Fruit fly (Drosophila melanogaster) whole organism, embryonic: ENCODE results near the gene CG17778.
A peak's percentile ranks its signal among the peaks of the same experiment; 100 is the strongest.

ENCODE experiments used
- ATbp ChIP-seq: fragments of 200-800 bp; sonication (Bioruptor generic); optimal IDR thresholded peaks from 2 replicates; lab custom pipeline; 2017; ENCODE audit warnings: missing biosample characterization, mild to moderate bottlenecking, missing genetic modification characterization, missing genetic modification reagents
- Aef1 ChIP-seq: fragments of 200-800 bp; sonication (Bioruptor generic); IDR thresholded peaks from 3 replicates; pipeline ENCODE4 v1.3.6; 2022; ENCODE audit warnings: missing biosample characterization, missing genetic modification characterization
- Asciz ChIP-seq: fragments of 200-800 bp; sonication (Bioruptor generic); optimal IDR thresholded peaks from 2 replicates; lab custom pipeline; 2017; ENCODE audit warnings: missing biosample characterization, mild to moderate bottlenecking, missing genetic modification characterization, missing genetic modification reagents
- Atf-2 ChIP-seq: fragments of 200-800 bp; sonication (Bioruptor generic); optimal IDR thresholded peaks from 2 replicates; lab custom pipeline; 2016; ENCODE audit warnings: missing biosample characterization, missing genetic modification characterization
- Bgb ChIP-seq: fragments of 200-800 bp; sonication (Bioruptor generic); IDR thresholded peaks from 2 replicates; pipeline ENCODE4 v1.3.6; 2022; ENCODE audit warnings: missing biosample characterization, missing genetic modification characterization; ENCODE audit not compliant: partially characterized antibody
- CG10543 ChIP-seq: fragments of 200-800 bp; sonication (Bioruptor generic); optimal IDR thresholded peaks from 3 replicates; lab custom pipeline; 2017; ENCODE audit warnings: missing biosample characterization, mild to moderate bottlenecking, missing genetic modification characterization, moderate library complexity
- CG11504 ChIP-seq: fragments of 200-800 bp; sonication (Bioruptor generic); optimal IDR thresholded peaks from 3 replicates; lab custom pipeline; 2019; ENCODE audit warnings: missing biosample characterization, mild to moderate bottlenecking, missing genetic modification characterization, moderate library complexity
- CG11696 ChIP-seq: fragments of 200-800 bp; sonication (Bioruptor generic); IDR thresholded peaks from 2 replicates; pipeline ENCODE4 v1.3.6; 2022; ENCODE audit warnings: missing biosample characterization, missing genetic modification characterization
- CG12299 ChIP-seq: fragments of 200-800 bp; sonication (Bioruptor generic); optimal IDR thresholded peaks from 2 replicates; lab custom pipeline; 2018; ENCODE audit warnings: missing biosample characterization, mild to moderate bottlenecking, missing genetic modification characterization
- CG12744 ChIP-seq: fragments of 200-800 bp; sonication (Bioruptor generic); optimal IDR thresholded peaks from 2 replicates; lab custom pipeline; 2016; ENCODE audit warnings: missing biosample characterization, missing genetic modification characterization
- CG13123 ChIP-seq: fragments of 200-800 bp; sonication (Bioruptor generic); optimal IDR thresholded peaks from 2 replicates; lab custom pipeline; 2016; ENCODE audit warnings: missing biosample characterization, missing genetic modification characterization
- CG13775 ChIP-seq: fragments of 200-800 bp; sonication (Bioruptor generic); optimal IDR thresholded peaks from 3 replicates; lab custom pipeline; 2017; ENCODE audit warnings: missing biosample characterization, mild to moderate bottlenecking, missing genetic modification characterization
- CG16815 ChIP-seq: fragments of 200-800 bp; sonication (Bioruptor generic); optimal IDR thresholded peaks from 3 replicates; lab custom pipeline; 2017; ENCODE audit warnings: missing biosample characterization, mild to moderate bottlenecking, missing genetic modification characterization
- CG2875 ChIP-seq: fragments of 200-800 bp; sonication (Bioruptor generic); optimal IDR thresholded peaks from 2 replicates; lab custom pipeline; 2017; ENCODE audit warnings: missing biosample characterization, mild to moderate bottlenecking, missing genetic modification characterization, missing genetic modification reagents
- CG30020 ChIP-seq: fragments of 200-800 bp; optimal IDR thresholded peaks from 2 replicates; lab custom pipeline; 2019; ENCODE audit warnings: missing biosample characterization, mild to moderate bottlenecking, missing genetic modification characterization, moderate library complexity
- CG33557 ChIP-seq: fragments of 200-800 bp; sonication (Bioruptor generic); optimal IDR thresholded peaks from 2 replicates; lab custom pipeline; 2019; ENCODE audit warnings: missing biosample characterization, mild to moderate bottlenecking, missing genetic modification characterization, moderate library complexity
- CG4404 ChIP-seq: fragments of 200-800 bp; sonication (Bioruptor generic); IDR thresholded peaks from 2 replicates; pipeline ENCODE4 v1.3.6; 2022; ENCODE audit warnings: missing biosample characterization, missing genetic modification characterization
- CG4730 ChIP-seq: fragments of 200-800 bp; sonication (Bioruptor generic); IDR thresholded peaks from 2 replicates; pipeline ENCODE4 v1.3.6; 2022; ENCODE audit warnings: missing biosample characterization, missing genetic modification characterization
- CG6791 ChIP-seq: fragments of 200-800 bp; sonication (Bioruptor generic); IDR thresholded peaks from 3 replicates; pipeline ENCODE4 v1.3.6; 2022; ENCODE audit warnings: missing biosample characterization, missing genetic modification characterization; ENCODE audit not compliant: partially characterized antibody
- CG7928 ChIP-seq: fragments of 200-800 bp; sonication (Bioruptor generic); optimal IDR thresholded peaks from 2 replicates; lab custom pipeline; 2017; ENCODE audit warnings: missing biosample characterization, mild to moderate bottlenecking, missing genetic modification characterization
- CG7963 ChIP-seq: fragments of 200-800 bp; sonication (Bioruptor generic); IDR thresholded peaks from 3 replicates; pipeline ENCODE4 v1.3.6; 2022; ENCODE audit warnings: missing biosample characterization, missing genetic modification characterization; ENCODE audit not compliant: partially characterized antibody
- CG8359 ChIP-seq: fragments of 200-800 bp; sonication (Bioruptor generic); optimal IDR thresholded peaks from 2 replicates; lab custom pipeline; 2017; ENCODE audit warnings: missing biosample characterization, mild to moderate bottlenecking, missing genetic modification characterization, borderline replicate concordance
- Deaf1 ChIP-seq: fragments of 200-800 bp; optimal IDR thresholded peaks from 3 replicates; lab custom pipeline; 2019; ENCODE audit warnings: missing biosample characterization, mild to moderate bottlenecking, missing genetic modification characterization, moderate library complexity
- Dfd ChIP-seq, 2 experiments: fragments of >200 bp; optimal IDR thresholded peaks; 2 replicates each; lab custom pipeline; 2017; ENCODE audit warnings: missing biosample characterization in 2 of 2, missing genetic modification characterization in 2 of 2
- Ets97D ChIP-seq: fragments of 200-800 bp; sonication (Bioruptor generic); optimal IDR thresholded peaks from 3 replicates; lab custom pipeline; 2016; ENCODE audit warnings: missing biosample characterization, missing genetic modification characterization
- Kr ChIP-seq: fragments of 200-800 bp; sonication (Bioruptor generic); optimal IDR thresholded peaks from 2 replicates; lab custom pipeline; 2017; ENCODE audit warnings: missing biosample characterization, mild to moderate bottlenecking, missing genetic modification characterization
- Lpt ChIP-seq: fragments of >200 bp; optimal IDR thresholded peaks from 2 replicates; lab custom pipeline; 2018; ENCODE audit warnings: missing biosample characterization, missing genetic modification characterization
- Max ChIP-seq: fragments of 200-800 bp; sonication (Bioruptor generic); optimal IDR thresholded peaks from 2 replicates; lab custom pipeline; 2016; ENCODE audit warnings: missing biosample characterization, mild to moderate bottlenecking, missing genetic modification characterization
- NK7.1 ChIP-seq: fragments of 200-800 bp; sonication (Bioruptor generic); optimal IDR thresholded peaks from 3 replicates; lab custom pipeline; 2016; ENCODE audit warnings: missing biosample characterization, missing genetic modification characterization
- Nf-YC ChIP-seq: fragments of 200-800 bp; optimal IDR thresholded peaks from 3 replicates; lab custom pipeline; 2019; ENCODE audit warnings: missing biosample characterization, mild to moderate bottlenecking, missing genetic modification characterization, moderate library complexity
- NfI ChIP-seq: fragments of 200-800 bp; sonication (Bioruptor generic); optimal IDR thresholded peaks from 3 replicates; lab custom pipeline; 2018; ENCODE audit warnings: missing biosample characterization, mild to moderate bottlenecking, missing genetic modification characterization, moderate library complexity
- Sin3A ChIP-seq: fragments of >200 bp; optimal IDR thresholded peaks from 2 replicates; lab custom pipeline; 2018
- Spps ChIP-seq: fragments of 200-800 bp; sonication (Bioruptor generic); optimal IDR thresholded peaks from 2 replicates; lab custom pipeline; 2018; ENCODE audit warnings: missing biosample characterization, mild to moderate bottlenecking, missing genetic modification characterization
- br ChIP-seq: fragments of >200 bp; optimal IDR thresholded peaks from 2 replicates; lab custom pipeline; 2017
- dimm ChIP-seq: fragments of 200-800 bp; sonication (Bioruptor generic); IDR thresholded peaks from 2 replicates; pipeline ENCODE4 v1.3.6; 2022; ENCODE audit warnings: missing biosample characterization, missing genetic modification characterization
- fd3F ChIP-seq: fragments of 200-800 bp; sonication (Bioruptor generic); optimal IDR thresholded peaks from 2 replicates; lab custom pipeline; 2018; ENCODE audit warnings: missing biosample characterization, mild to moderate bottlenecking, missing genetic modification characterization, moderate library complexity
- gcm ChIP-seq: fragments of 200-800 bp; sonication (Bioruptor generic); optimal IDR thresholded peaks from 2 replicates; lab custom pipeline; 2019; ENCODE audit warnings: missing biosample characterization, mild to moderate bottlenecking, missing genetic modification characterization, moderate library complexity
- h ChIP-seq: fragments of >200 bp; optimal IDR thresholded peaks from 2 replicates; lab custom pipeline; 2017
- hbn ChIP-seq: fragments of 200-800 bp; sonication (Bioruptor generic); IDR thresholded peaks from 2 replicates; pipeline ENCODE4 v1.3.6; 2022; ENCODE audit warnings: missing biosample characterization, missing genetic modification characterization; ENCODE audit not compliant: partially characterized antibody
- nmo ChIP-seq: fragments of 200-800 bp; sonication (Bioruptor generic); optimal IDR thresholded peaks from 2 replicates; lab custom pipeline; 2018; ENCODE audit warnings: missing biosample characterization, mild to moderate bottlenecking, missing genetic modification characterization, moderate library complexity
- pfk ChIP-seq: fragments of 200-800 bp; sonication (Bioruptor generic); optimal IDR thresholded peaks from 2 replicates; lab custom pipeline; 2018; ENCODE audit warnings: missing biosample characterization, mild to moderate bottlenecking, missing genetic modification characterization, moderate library complexity
- pros ChIP-seq: fragments of 200-800 bp; sonication (Bioruptor generic); optimal IDR thresholded peaks from 3 replicates; lab custom pipeline; 2019; ENCODE audit warnings: missing biosample characterization, mild to moderate bottlenecking, missing genetic modification characterization, moderate library complexity
- row ChIP-seq: fragments of 200-800 bp; sonication (Bioruptor generic); IDR thresholded peaks from 3 replicates; pipeline ENCODE4 v1.3.6; 2022; ENCODE audit warnings: missing biosample characterization, missing genetic modification characterization
- sens ChIP-seq: fragments of 200-800 bp; sonication (Bioruptor generic); peaks from one replicate; lab custom pipeline; 2016; ENCODE audit warnings: missing biosample characterization, missing genetic modification characterization
- shn ChIP-seq: fragments of 200-800 bp; sonication (Bioruptor generic); optimal IDR thresholded peaks from 3 replicates; lab custom pipeline; 2016; ENCODE audit warnings: missing biosample characterization, missing genetic modification characterization
- sim ChIP-seq: fragments of 200-800 bp; sonication (Bioruptor generic); IDR thresholded peaks from 2 replicates; pipeline ENCODE4 v1.3.6; 2022; ENCODE audit warnings: missing biosample characterization, missing genetic modification characterization
- ssp ChIP-seq: fragments of 200-800 bp; sonication (Bioruptor generic); IDR thresholded peaks from 2 replicates; pipeline ENCODE4 v1.3.6; 2022; ENCODE audit warnings: missing biosample characterization, missing genetic modification characterization
- sug ChIP-seq: fragments of 200-800 bp; optimal IDR thresholded peaks from 2 replicates; lab custom pipeline; 2019; ENCODE audit warnings: missing biosample characterization, mild to moderate bottlenecking, missing genetic modification characterization, moderate library complexity
- tll ChIP-seq, 2 experiments: fragments of 200-800 bp in 1 of 2; fragments of >200 bp in 1 of 2; sonication (Bioruptor generic) in 1 of 2; optimal IDR thresholded peaks; 2 replicates each; lab custom pipeline; 2017 to 2019; ENCODE audit warnings: missing biosample characterization in 2 of 2, missing genetic modification characterization in 2 of 2, mild to moderate bottlenecking in 1 of 2, moderate library complexity in 1 of 2
- trem ChIP-seq: fragments of 200-800 bp; optimal IDR thresholded peaks from 3 replicates; lab custom pipeline; 2019; ENCODE audit warnings: missing biosample characterization, mild to moderate bottlenecking, missing genetic modification characterization, moderate library complexity
- vvl ChIP-seq: fragments of 200-800 bp; sonication (Bioruptor generic); IDR thresholded peaks from 2 replicates; pipeline ENCODE4 v1.3.6; 2022; ENCODE audit warnings: missing biosample characterization, missing genetic modification characterization

Gene CG17778

dm6 chrX:499589-500041, 5.2 kb downstream of the CG17778 start (continued):
- TF ChIP-seq CG7963 (GFP tag; lab: Robert Waterston, UW) (no peak), nmo (GFP tag; lab: Kevin White, UChicago) (peak; percentile 79), sens (GFP tag; lab: Kevin White, UChicago) (peak; percentile 92), Aef1 (GFP tag; lab: Robert Waterston, UW) (peak; percentile 41; the same call in 1 of the 3 replicates), CG4730 (peak; percentile 50), Bgb (no peak; the same call in 1 of the 2 replicates), Spps (peak; percentile 20), Max (peak; percentile 75), CG12744 (GFP tag; lab: Kevin White, UChicago) (peak; percentile 68), Ets97D (GFP tag; lab: Kevin White, UChicago) (peak; percentile 9), dimm (GFP tag; lab: Robert Waterston, UW) (no peak), CG11504 (tag; lab: Kevin White, UChicago) (no peak), sug (tag; lab: Kevin White, UChicago) (peak; percentile 82), Asciz (GFP tag; lab: Kevin White, UChicago) (peak; percentile 73), CG8359 (GFP tag; lab: Kevin White, UChicago) (peak; percentile 52), Atf-2 (GFP tag; lab: Kevin White, UChicago) (peak; percentile 73), Nf-YC (peak; percentile 74), Deaf1 (tag; lab: Kevin White, UChicago) (peak; percentile 61), CG2875 (GFP tag; lab: Kevin White, UChicago) (peak; percentile 73), pros (GFP tag; lab: Kevin White, UChicago) (no peak), CG12299 (peak; percentile 89), Sin3A (lab: Kevin White, UChicago) (no peak), h (lab: Kevin White, UChicago) (no peak), shn (peak; percentile 90), CG11696 (GFP tag; lab: Robert Waterston, UW) (0 out of 2 replicates have a peak, but pooled peaks have one; percentile 28), sim (no peak), CG30020 (tag; lab: Kevin White, UChicago) (no peak), CG7928 (peak; percentile 47), br (no peak), Kr (no peak), row (GFP tag; lab: Robert Waterston, UW) (peak; percentile 96), vvl (GFP tag; lab: Robert Waterston, UW) (peak; percentile 74), Dfd (GFP tag; optimal IDR thresholded peaks at IDR 0.05; lab: Kevin White, UChicago) (no peak), ssp (GFP tag; lab: Robert Waterston, UW) (no peak; the same call in 1 of the 2 replicates), NK7.1 (GFP tag; lab: Kevin White, UChicago) (peak; percentile 79), NfI (peak; percentile 84), ATbp (GFP tag; lab: Kevin White, UChicago) (peak; percentile 85), CG6791 (GFP tag; lab: Robert Waterston, UW) (no peak), CG13123 (GFP tag; lab: Kevin White, UChicago) (peak; percentile 53), hbn (GFP tag; lab: Robert Waterston, UW) (no peak), gcm (GFP tag; lab: Kevin White, UChicago) (peak; percentile 82), trem (peak; percentile 35), CG33557 (GFP tag; lab: Kevin White, UChicago) (peak; percentile 34), Lpt (GFP tag; lab: Kevin White, UChicago) (no peak), CG16815 (GFP tag; lab: Kevin White, UChicago) (peak; percentile 57), CG10543 (GFP tag; lab: Kevin White, UChicago) (peak; percentile 96), CG4404 (GFP tag; lab: Robert Waterston, UW) (peak; percentile 52; the same call in 1 of the 2 replicates), pfk (GFP tag; lab: Kevin White, UChicago) (peak; percentile 45), CG13775 (GFP tag; lab: Kevin White, UChicago) (peak; percentile 74), tll (GFP tag; optimal IDR thresholded peaks at IDR 0.05; lab: Kevin White, UChicago) (no peak), fd3F (GFP tag; lab: Kevin White, UChicago) (peak; percentile 78)
